Worm (Caenorhabditis elegans): ENCODE measurements around the gene oig-3.

The oig-3 gene

ce11 chrV:14687106-14687964 is 42.1 kb upstream of the oig-3 start:
- TF ChIP-seq lin-29 (GFP tag; IDR thresholded peaks at IDR 0.05) (no peak; the same call in 1 of the 2 replicates), egl-27 (tag; optimal IDR thresholded peaks at IDR 0.05) (no peak), attf-4 (tag; optimal IDR thresholded peaks at IDR 0.05) (no peak), tra-1 (GFP tag; IDR thresholded peaks at IDR 0.05) (no peak), ceh-32 (tag; optimal IDR thresholded peaks at IDR 0.05; ENCODE audit: poor library complexity) (no peak), set-16 (GFP tag; IDR thresholded peaks at IDR 0.05) (no peak; the same call in 1 of the 2 replicates), daf-19 (GFP tag; conservative IDR thresholded peaks at IDR 0.05) (peak; percentile 25; the same call in 1 of the 2 replicates), vab-7 (GFP tag; IDR thresholded peaks at IDR 0.05) (no peak), lir-3 (tag; optimal IDR thresholded peaks at IDR 0.05) (no peak), dmd-6 (GFP tag; IDR thresholded peaks at IDR 0.05) (0 out of 2 replicates have a peak, but pooled peaks have one; percentile 8), Y5F2A.4 (GFP tag; optimal IDR thresholded peaks at IDR 0.05) (no peak), duxl-1 (tag; optimal IDR thresholded peaks at IDR 0.05; ENCODE audit: poor library complexity) (no peak), Y48G9A.11 (GFP tag; IDR thresholded peaks at IDR 0.05) (no peak; the same call in 1 of the 2 replicates), mes-2 (tag; optimal IDR thresholded peaks at IDR 0.05; ENCODE audit: poor library complexity, severe bottlenecking) (no peak), dpl-1 (GFP tag; optimal IDR thresholded peaks at IDR 0.05) (no peak), nhr-111 (GFP tag; optimal IDR thresholded peaks at IDR 0.05) (no peak), mxl-2 (GFP tag; conservative IDR thresholded peaks at IDR 0.05) (no peak), zag-1 (tag; optimal IDR thresholded peaks at IDR 0.05) (no peak), nhr-6 (tag; optimal IDR thresholded peaks at IDR 0.05) (no peak), F44E2.7 (GFP tag; IDR thresholded peaks at IDR 0.05) (no peak), snpc-1.2 (GFP tag; IDR thresholded peaks at IDR 0.05) (peak; percentile 25; the same call in 1 of the 2 replicates), ama-1 (optimal IDR thresholded peaks at IDR 0.05) (peak; percentile 71), zfp-3 (GFP tag; conservative IDR thresholded peaks at IDR 0.05) (0 out of 2 replicates have a peak, but pooled peaks have one; percentile 18), ceh-44 (GFP tag; IDR thresholded peaks at IDR 0.05) (no peak), arid-1 (GFP tag; conservative IDR thresholded peaks at IDR 0.05) (no peak; the same call in none of the 2 replicates), lin-39 (tag; optimal IDR thresholded peaks at IDR 0.05) (no peak), madf-5 (GFP tag; IDR thresholded peaks at IDR 0.05) (no peak), snpc-4 (tag; optimal IDR thresholded peaks at IDR 0.05) (no peak), tag-97 (GFP tag; IDR thresholded peaks at IDR 0.05) (no peak), fkh-10 (GFP tag; optimal IDR thresholded peaks at IDR 0.05) (no peak), mdl-1 (tag; optimal IDR thresholded peaks at IDR 0.05) (no peak), zip-11 (GFP tag; IDR thresholded peaks at IDR 0.05) (no peak), Y105C5A.15 (GFP tag; IDR thresholded peaks at IDR 0.05) (no peak), nhr-11 (tag; optimal IDR thresholded peaks at IDR 0.05) (no peak), sdz-12 (GFP tag; optimal IDR thresholded peaks at IDR 0.05) (no peak), nhr-102 (tag; optimal IDR thresholded peaks at IDR 0.05) (no peak), F37D6.2 (tag; optimal IDR thresholded peaks at IDR 0.05) (no peak), php-3 (GFP tag; IDR thresholded peaks at IDR 0.05) (no peak), nhr-41 (GFP tag; IDR thresholded peaks at IDR 0.05) (no peak), nhr-28 (tag; optimal IDR thresholded peaks at IDR 0.05) (no peak), F26F4.8 (GFP tag; conservative IDR thresholded peaks at IDR 0.05) (no peak), lim-7 (GFP tag; IDR thresholded peaks at IDR 0.05) (peak; percentile 53), unc-39 (tag; optimal IDR thresholded peaks at IDR 0.05) (no peak), gei-8 (GFP tag; optimal IDR thresholded peaks at IDR 0.05) (peak; percentile 34), lsy-2 (tag; optimal IDR thresholded peaks at IDR 0.05) (no peak), egl-43 (GFP tag; IDR thresholded peaks at IDR 0.05) (no peak), F10B5.3 (tag; optimal IDR thresholded peaks at IDR 0.05) (no peak), fos-1 (tag; optimal IDR thresholded peaks at IDR 0.05) (no peak), ZK546.5 (tag; optimal IDR thresholded peaks at IDR 0.05) (no peak), ceh-82 (tag; optimal IDR thresholded peaks at IDR 0.05) (no peak)

Data from whole organism, L4 larva.